Fruit fly (Drosophila melanogaster): ENCODE measurements around the gene Hf.
A peak's percentile ranks its signal among the peaks of the same experiment; 100 is the strongest.

The Hf gene

DNA sequence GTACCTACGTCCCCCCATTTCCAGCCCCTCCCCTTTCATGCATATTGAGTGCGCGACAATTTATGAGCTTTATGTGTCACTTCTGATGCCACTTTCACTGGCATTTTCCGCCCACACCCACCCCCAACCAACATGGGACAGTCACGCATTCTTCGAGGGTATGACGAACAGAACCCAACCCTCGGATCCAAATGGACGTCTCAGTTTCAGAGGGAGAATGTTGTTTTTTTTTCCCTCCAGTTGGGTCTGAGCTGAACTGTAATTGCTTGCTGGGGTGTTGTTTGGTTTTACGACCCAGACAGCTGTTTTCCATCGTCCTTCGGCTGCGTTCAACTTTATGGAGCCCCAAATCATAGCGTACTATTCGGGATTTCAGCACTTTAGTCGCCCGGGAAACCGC is 43.7 kb downstream of the Hf start:
- no peak for TF ChIP-seq fd96Ca (GFP tag; IDR thresholded peaks at IDR 0.05)
- no peak for TF ChIP-seq D1 (tag; optimal IDR thresholded peaks at IDR 0.05)
- TF ChIP-seq CG10348 (GFP tag; IDR thresholded peaks at IDR 0.05), result no peak

DNA sequence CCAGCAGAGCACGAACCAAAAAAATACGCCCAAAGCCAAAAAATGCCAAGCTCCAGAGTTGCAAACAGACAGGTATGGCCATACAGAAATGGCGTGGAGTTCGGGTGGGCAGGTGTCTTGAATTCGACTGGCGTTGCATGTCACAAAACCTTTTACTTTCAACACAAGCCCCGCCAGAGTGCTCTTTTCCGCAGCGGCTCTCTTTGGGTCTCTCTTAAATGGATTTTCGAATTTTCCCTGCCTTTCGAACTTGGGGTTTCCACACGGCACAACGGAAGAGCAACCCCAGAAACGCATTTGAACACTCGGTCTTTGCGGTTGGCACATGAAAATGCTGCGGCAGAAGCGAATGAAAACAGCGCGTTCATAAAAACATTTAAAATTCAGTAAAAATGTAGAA is 49.6 kb downstream of the Hf start:
- TF ChIP-seq fd96Ca (GFP tag; IDR thresholded peaks at IDR 0.05) (0 out of 3 replicates have a peak, but pooled peaks have one; percentile 30), CG4496 (GFP tag; IDR thresholded peaks at IDR 0.05) (peak; percentile 54; the same call in 1 of the 3 replicates), CG15710 (tag; optimal IDR thresholded peaks at IDR 0.05) (no peak)

DNA sequence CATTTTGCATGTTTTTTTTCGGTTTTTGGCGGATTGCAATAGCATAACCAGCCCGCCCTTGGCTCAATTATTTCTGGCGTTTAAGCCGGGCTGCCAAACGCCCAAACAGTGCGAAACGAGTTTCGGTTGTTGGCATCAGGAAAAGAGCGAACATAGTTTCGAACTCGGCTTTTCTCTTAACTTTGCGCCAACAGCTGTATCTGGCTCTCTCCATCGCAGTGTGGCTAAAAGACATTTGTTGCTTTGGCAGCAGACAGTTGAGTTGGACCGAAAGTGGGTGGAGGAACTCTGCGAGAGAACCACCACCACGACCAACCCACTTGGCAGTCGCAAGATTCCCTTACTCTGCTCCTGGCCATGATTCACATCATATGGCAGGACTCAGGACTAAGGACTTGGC is 50.5 kb downstream of the Hf start:
- TF ChIP-seq fd96Ca (GFP tag; IDR thresholded peaks at IDR 0.05) (no peak), Ets98B (GFP tag; IDR thresholded peaks at IDR 0.05) (no peak), CG15710 (tag; optimal IDR thresholded peaks at IDR 0.05) (no peak), CG17806 (tag; optimal IDR thresholded peaks at IDR 0.05) (no peak), Pif1A (GFP tag; optimal IDR thresholded peaks at IDR 0.05) (no peak), CG13204 (GFP tag; optimal IDR thresholded peaks at IDR 0.05) (no peak), CG12605 (GFP tag; IDR thresholded peaks at IDR 0.05) (0 out of 2 replicates have a peak, but pooled peaks have one; percentile 30), CG4496 (GFP tag; IDR thresholded peaks at IDR 0.05) (peak; percentile 56; the same call in 1 of the 3 replicates), CG32121 (GFP tag; IDR thresholded peaks at IDR 0.05) (peak; percentile 13; the same call in 1 of the 2 replicates), Pif1B (GFP tag; optimal IDR thresholded peaks at IDR 0.05) (no peak), EcR (GFP tag; optimal IDR thresholded peaks at IDR 0.05) (peak; percentile 10), D1 (tag; optimal IDR thresholded peaks at IDR 0.05) (no peak), CG8301 (tag; optimal IDR thresholded peaks at IDR 0.05) (no peak), CG14655 (GFP tag; optimal IDR thresholded peaks at IDR 0.05) (no peak), gl (tag; optimal IDR thresholded peaks at IDR 0.05) (no peak), CG10348 (GFP tag; IDR thresholded peaks at IDR 0.05) (no peak), Snoo (tag; optimal IDR thresholded peaks at IDR 0.05) (no peak), rn (GFP tag; IDR thresholded peaks at IDR 0.05) (no peak), CG9948 (tag; optimal IDR thresholded peaks at IDR 0.05) (no peak)
